Fruit fly (Drosophila melanogaster): Measurements from ENCODE around the gene comt.
A peak's percentile ranks its signal among the peaks of the same experiment; 100 is the strongest.

dm6 chrX:13211357-13212137, 47.3 kb upstream of the comt start, which contains the start of gene sno:
- TF ChIP-seq CG11762 (GFP tag; optimal IDR thresholded peaks at IDR 0.05; ENCODE audit: insufficient read depth) (no peak), OdsH (GFP tag; optimal IDR thresholded peaks at IDR 0.05) (no peak), dac (GFP tag; optimal IDR thresholded peaks at IDR 0.05) (no peak), CG6163 (GFP tag; IDR thresholded peaks at IDR 0.05) (peak; percentile 23; the same call in 1 of the 3 replicates), Met (GFP tag; optimal IDR thresholded peaks at IDR 0.05) (no peak), CG3919 (GFP tag; optimal IDR thresholded peaks at IDR 0.05) (no peak), Eip75B (GFP tag; optimal IDR thresholded peaks at IDR 0.05) (no peak), lz (GFP tag; optimal IDR thresholded peaks at IDR 0.05) (no peak), fkh (GFP tag; optimal IDR thresholded peaks at IDR 0.05) (no peak), CG10631 (GFP tag; optimal IDR thresholded peaks at IDR 0.05) (peak; percentile 7), CG7368 (GFP tag; optimal IDR thresholded peaks at IDR 0.05) (no peak), CG16779 (tag; optimal IDR thresholded peaks at IDR 0.05) (no peak), CG11294 (GFP tag; IDR thresholded peaks at IDR 0.05) (no peak), topi (GFP tag; optimal IDR thresholded peaks at IDR 0.05) (no peak)
